Worm (Caenorhabditis elegans) whole organism, dauer: Measurements from ENCODE around the gene C54D10.5.

Experiments used
- unc-62 ChIP-seq: sonication (generic microtip); optimal IDR thresholded peaks from 2 replicates; lab custom pipeline; 2017; ENCODE audit warnings: missing biosample characterization, missing genetic modification reagents, missing genetic modification characterization

C54D10.5 gene

ce11 chrV:12462908-12463307 lies 33.8 kb downstream of the C54D10.5 start, which contains the start of gene egl-10:
egl-10 (minus strand) TSS chrV:12463008.
- no peak for TF ChIP-seq unc-62 (GFP tag; lab: Kevin White, UChicago)

ce11 chrV:12465399-12465798 lies 36.3 kb downstream of the C54D10.5 start:
- TF ChIP-seq unc-62 (GFP tag; lab: Kevin White, UChicago), result no peak

ce11 chrV:12466653-12467052 lies 37.5 kb downstream of the C54D10.5 start:
- TF ChIP-seq unc-62 (GFP tag; lab: Kevin White, UChicago), result no peak

ce11 chrV:12467755-12468154 lies 38.6 kb downstream of the C54D10.5 start:
- TF ChIP-seq unc-62 (GFP tag; lab: Kevin White, UChicago), result no peak

ce11 chrV:12468363-12468762 lies 39.2 kb downstream of the C54D10.5 start, which contains the start of gene F28C1.3:
F28C1.3 (plus strand) TSS chrV:12468663.
- TF ChIP-seq unc-62 (GFP tag; lab: Kevin White, UChicago), result no peak

- no peak for TF ChIP-seq unc-62 (GFP tag; lab: Kevin White, UChicago)
These were observed 41.2 kb downstream of the C54D10.5 start for ce11 chrV:12470324-12470723.

- TF ChIP-seq unc-62 (GFP tag; lab: Kevin White, UChicago), result no peak
These were observed 46.2 kb downstream of the C54D10.5 start for ce11 chrV:12475360-12475759.

ce11 chrV:12477139-12477538 lies 48.0 kb downstream of the C54D10.5 start:
- TF ChIP-seq unc-62 (GFP tag; lab: Kevin White, UChicago), result no peak

ce11 chrV:12478111-12478510 lies 49.0 kb downstream of the C54D10.5 start, which contains the start of gene atn-1:
atn-1 (plus strand) TSS chrV:12478411.
- no peak for TF ChIP-seq unc-62 (GFP tag; lab: Kevin White, UChicago)

ce11 chrV:12478990-12479389 lies 49.9 kb downstream of the C54D10.5 start:
- TF ChIP-seq unc-62 (GFP tag; lab: Kevin White, UChicago), result no peak
